Worm (Caenorhabditis elegans) whole organism, L2 larva: ENCODE results near the gene osm-5.

ENCODE experiments used
- R02D3.7 ChIP-seq: fragments of 150-350 bp; optimal IDR thresholded peaks from 2 replicates; lab custom pipeline; 2014; ENCODE audit warnings: missing biosample characterization, missing genetic modification characterization
- fos-1 ChIP-seq: fragments of 150-350 bp; optimal IDR thresholded peaks from 2 replicates; lab custom pipeline; 2014; ENCODE audit warnings: missing biosample characterization, missing genetic modification characterization
- mdl-1 ChIP-seq, 2 experiments: fragments of 150-350 bp in 1 of 2; sonication (generic microtip) in 1 of 2; optimal IDR thresholded peaks; 2 replicates each; lab custom pipeline; 2017; ENCODE audit warnings: missing biosample characterization in 2 of 2, missing genetic modification characterization in 2 of 2
- nhr-11 ChIP-seq: fragments of 150-350 bp; optimal IDR thresholded peaks from 2 replicates; lab custom pipeline; 2014; ENCODE audit warnings: missing biosample characterization, missing genetic modification characterization

DNA sequence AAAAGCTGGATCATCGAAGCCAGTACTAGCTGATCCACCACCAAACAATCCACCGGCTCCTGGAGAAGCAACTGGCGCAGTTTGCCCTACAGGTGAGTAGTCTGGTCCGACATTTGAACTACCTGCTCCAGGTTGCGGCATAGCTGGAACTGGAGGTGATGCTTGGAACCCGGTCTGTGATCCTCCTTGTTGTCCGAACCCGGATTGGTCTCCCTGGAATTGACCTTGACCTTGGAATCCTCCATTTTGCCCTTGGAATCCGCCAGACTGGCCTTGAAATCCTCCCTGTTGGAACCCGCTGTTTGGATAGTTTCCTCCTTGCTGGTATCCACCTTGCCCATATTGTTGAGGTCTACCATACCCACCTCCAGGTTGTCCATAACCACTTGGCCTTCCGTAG lies 38.1 kb upstream of the osm-5 start:
- TF ChIP-seq nhr-11 (tag; lab: Kevin White, UChicago) (no peak), fos-1 (tag; lab: Kevin White, UChicago) (no peak), mdl-1 (tag; optimal IDR thresholded peaks at IDR 0.05; lab: Kevin White, UChicago) (no peak), R02D3.7 (tag; lab: Kevin White, UChicago) (no peak)
